Worm (Caenorhabditis elegans): ENCODE results near the gene K09C4.9.

The K09C4.9 gene

ce11 chrX:3245812-3246211, 25.8 kb downstream of the K09C4.9 start, which contains the start of gene F40F4.7 (continued):
- TF ChIP-seq ceh-32 (tag; optimal IDR thresholded peaks at IDR 0.05; ENCODE audit: poor library complexity) (no peak), hlh-30 (tag; optimal IDR thresholded peaks at IDR 0.05; ENCODE audit: insufficient read depth) (peak; percentile 99), nhr-28 (tag; optimal IDR thresholded peaks at IDR 0.05) (peak; percentile 83), F37D6.2 (tag; optimal IDR thresholded peaks at IDR 0.05) (no peak), lin-39 (tag; optimal IDR thresholded peaks at IDR 0.05) (no peak), zag-1 (tag; optimal IDR thresholded peaks at IDR 0.05) (no peak), rbr-2 (tag; optimal IDR thresholded peaks at IDR 0.05) (peak; percentile 44), dve-1 (tag; optimal IDR thresholded peaks at IDR 0.05; ENCODE audit: insufficient read depth) (peak; percentile 80), ama-1 (optimal IDR thresholded peaks at IDR 0.05) (no peak), daf-8 (GFP tag; IDR thresholded peaks at IDR 0.05) (no peak), mdl-1 (tag; optimal IDR thresholded peaks at IDR 0.05) (peak; percentile 66 to 91), lin-38 (GFP tag; IDR thresholded peaks at IDR 0.05) (no peak), zip-11 (GFP tag; IDR thresholded peaks at IDR 0.05) (no peak), D1046.2 (GFP tag; IDR thresholded peaks at IDR 0.05) (no peak), spr-1 (tag; optimal IDR thresholded peaks at IDR 0.05) (no peak), nhr-41 (GFP tag; IDR thresholded peaks at IDR 0.05) (no peak), Y5F2A.4 (GFP tag; optimal IDR thresholded peaks at IDR 0.05) (no peak), F10B5.3 (tag; optimal IDR thresholded peaks at IDR 0.05) (no peak), F26F4.8 (GFP tag; conservative IDR thresholded peaks at IDR 0.05) (no peak), aly-2 (tag; optimal IDR thresholded peaks at IDR 0.05) (no peak), nhr-6 (tag; optimal IDR thresholded peaks at IDR 0.05) (peak; percentile 23), dmd-6 (GFP tag; IDR thresholded peaks at IDR 0.05) (peak; percentile 63), dpl-1 (GFP tag; optimal IDR thresholded peaks at IDR 0.05) (peak; percentile 56), snpc-4 (tag; optimal IDR thresholded peaks at IDR 0.05) (no peak), mxl-3 (GFP tag; optimal IDR thresholded peaks at IDR 0.05) (peak; percentile 96), T20F7.1 (GFP tag; optimal IDR thresholded peaks at IDR 0.05) (peak; percentile 95), dmd-8 (GFP tag; IDR thresholded peaks at IDR 0.05) (no peak), ceh-82 (tag; optimal IDR thresholded peaks at IDR 0.05) (no peak), madf-9 (GFP tag; conservative IDR thresholded peaks at IDR 0.05) (no peak), fkh-10 (GFP tag; optimal IDR thresholded peaks at IDR 0.05) (no peak), hif-1 (tag; optimal IDR thresholded peaks at IDR 0.05) (peak in 1 of 2 experiments; percentile 50), lin-1 (GFP tag; IDR thresholded peaks at IDR 0.05) (no peak), hmg-1.1 (GFP tag; IDR thresholded peaks at IDR 0.05) (peak; percentile 47), egl-27 (tag; optimal IDR thresholded peaks at IDR 0.05) (no peak), lsy-2 (tag; optimal IDR thresholded peaks at IDR 0.05) (peak in 1 of 2 experiments; percentile 68), ZK337.2 (GFP tag; IDR thresholded peaks at IDR 0.05) (no peak), T26A8.4 (GFP tag; IDR thresholded peaks at IDR 0.05) (no peak), aha-1 (tag) (peak; percentile 96)

DNA sequence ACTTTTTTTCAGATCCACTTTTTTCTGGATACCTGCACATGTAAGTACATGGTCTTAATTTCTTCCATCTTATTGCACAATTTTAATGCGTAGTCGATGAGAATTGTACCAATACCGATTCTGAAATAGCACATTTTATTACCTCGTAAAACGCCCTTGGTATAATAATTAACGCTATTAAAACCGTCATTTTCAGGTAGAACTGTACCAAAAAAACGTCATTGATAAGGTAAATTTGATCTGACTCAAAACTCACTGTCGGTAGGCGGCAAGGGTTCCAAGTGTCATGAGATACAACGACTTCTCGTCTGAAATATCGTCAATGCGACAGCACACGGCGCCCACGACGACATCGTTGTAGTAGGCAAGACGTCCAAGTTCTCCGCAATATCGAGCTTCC, 27.2 kb downstream of the K09C4.9 start:
- TF ChIP-seq php-3 (GFP tag; IDR thresholded peaks at IDR 0.05): peak; percentile 97
- TF ChIP-seq dve-1 (tag; optimal IDR thresholded peaks at IDR 0.05; ENCODE audit: insufficient read depth): peak; percentile 16
- no peak for TF ChIP-seq lir-3 (tag; optimal IDR thresholded peaks at IDR 0.05)
- peak; percentile 40; the same call in 1 of the 2 replicates for TF ChIP-seq dmd-6 (GFP tag; IDR thresholded peaks at IDR 0.05)
- TF ChIP-seq hlh-11 (tag; optimal IDR thresholded peaks at IDR 0.05): peak; percentile 27
- peak in 1 of 2 experiments; percentile 94 for TF ChIP-seq unc-62 (GFP tag; optimal IDR thresholded peaks at IDR 0.05 in 1 of 2)
- no peak for TF ChIP-seq unc-62 (tag; optimal IDR thresholded peaks at IDR 0.05)
- no peak for TF ChIP-seq pqm-1 (tag; optimal IDR thresholded peaks at IDR 0.05)
- no peak for TF ChIP-seq nhr-6 (tag; optimal IDR thresholded peaks at IDR 0.05)
- TF ChIP-seq nhr-28 (tag; optimal IDR thresholded peaks at IDR 0.05): peak; percentile 44
